Worm (Caenorhabditis elegans) whole organism, L1 larva: ENCODE measurements around the gene T01G1.2.

ENCODE experiments used
- alr-1 ChIP-seq: fragments of 200-800 bp; sonication (Bioruptor generic); optimal IDR thresholded peaks from 2 replicates; lab custom pipeline; 2018; ENCODE audit warnings: borderline replicate concordance, mild to moderate bottlenecking, missing genetic modification characterization, missing compliant biosample characterization
- ama-1 ChIP-seq: fragments of 150-350 bp; optimal IDR thresholded peaks from 2 replicates; lab custom pipeline; 2014
- ces-1 ChIP-seq: fragments of 150-350 bp; optimal IDR thresholded peaks from 2 replicates; lab custom pipeline; 2014; ENCODE audit warnings: missing biosample characterization, missing genetic modification reagents, missing genetic modification characterization
- egl-27 ChIP-seq, 2 experiments: fragments of 150-350 bp in 1 of 2; sonication (generic microtip); optimal IDR thresholded peaks; 3 replicates each; lab custom pipeline; 2017 to 2018; ENCODE audit warnings: missing biosample characterization in 2 of 2, missing genetic modification characterization in 2 of 2, missing genetic modification reagents in 2 of 2
- fos-1 ChIP-seq: fragments of 150-350 bp; optimal IDR thresholded peaks from 2 replicates; lab custom pipeline; 2014; ENCODE audit warnings: missing biosample characterization, missing genetic modification characterization
- lir-3 ChIP-seq: sonication (generic microtip); optimal IDR thresholded peaks from 2 replicates; lab custom pipeline; 2016; ENCODE audit warnings: mild to moderate bottlenecking, missing genetic modification characterization, moderate library complexity, missing compliant biosample characterization; ENCODE audit not compliant: poor library complexity
- nhr-11 ChIP-seq: fragments of 150-350 bp; optimal IDR thresholded peaks from 2 replicates; lab custom pipeline; 2014; ENCODE audit warnings: missing biosample characterization, missing genetic modification characterization
- sox-4 ChIP-seq: sonication (generic microtip); optimal IDR thresholded peaks from 2 replicates; lab custom pipeline; 2016; ENCODE audit warnings: missing genetic modification characterization, missing compliant biosample characterization

DNA sequence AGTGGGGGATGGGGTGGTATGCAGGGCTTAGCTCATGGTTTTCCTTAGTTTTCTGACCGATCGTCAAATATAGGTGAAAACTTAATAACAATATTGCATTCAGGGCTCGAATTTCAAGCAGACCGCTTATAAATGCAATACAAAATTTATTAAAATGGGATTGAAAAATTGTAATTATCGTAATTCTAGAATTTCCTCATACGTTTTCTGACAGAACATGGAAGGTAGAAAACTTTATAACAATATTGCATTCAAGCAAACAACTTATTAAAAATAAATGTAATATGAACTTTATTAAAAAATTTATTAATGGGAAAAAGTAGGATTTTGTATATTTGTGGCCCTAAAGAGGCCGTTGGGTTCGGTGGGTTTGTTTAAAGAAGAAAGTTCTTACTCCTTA, 30.5 kb upstream of the T01G1.2 start:
- TF ChIP-seq ama-1 (lab: Kevin White, UChicago) (no peak), lir-3 (no peak), alr-1 (tag; lab: Kevin White, UChicago) (no peak), ces-1 (GFP tag; lab: Kevin White, UChicago) (no peak), fos-1 (tag; lab: Kevin White, UChicago) (no peak), nhr-11 (no peak), sox-4 (tag; lab: Kevin White, UChicago) (no peak), egl-27 (tag; optimal IDR thresholded peaks at IDR 0.05; lab: Kevin White, UChicago) (no peak)
